Fruit fly (Drosophila melanogaster): Measurements from ENCODE around the gene CG15399.

The CG15399 gene

DNA sequence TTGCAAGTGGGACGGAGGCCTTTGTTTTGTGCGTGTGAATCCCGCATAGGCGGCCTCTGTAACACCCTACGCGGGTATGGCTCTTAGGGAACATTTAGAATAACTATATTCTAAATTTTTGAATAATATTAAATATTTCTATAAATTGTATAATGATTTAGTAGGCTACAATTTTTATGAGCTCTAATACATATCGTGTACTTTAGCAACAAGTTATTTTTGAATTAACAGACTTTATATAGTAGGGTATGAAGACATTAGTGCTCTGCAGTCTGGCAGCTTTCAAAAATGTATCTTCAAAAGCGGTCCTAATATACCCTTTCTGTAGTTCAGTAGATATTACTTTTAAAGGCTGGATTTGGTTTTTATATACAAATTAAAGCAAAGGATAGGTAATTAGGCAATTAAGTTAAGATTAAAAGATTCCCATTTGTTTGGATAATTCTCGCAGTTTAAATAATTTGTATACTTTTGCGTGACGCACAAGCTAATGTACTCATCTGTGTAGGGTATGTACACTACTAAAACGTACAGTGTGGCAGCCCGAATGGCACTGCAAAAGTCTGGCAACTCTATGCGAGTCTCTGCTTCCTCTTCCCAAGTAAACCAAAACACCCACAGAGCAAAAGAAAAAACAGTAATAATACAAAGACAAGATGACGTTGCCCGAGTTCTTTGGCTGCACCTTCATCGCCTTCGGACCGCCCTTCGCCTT lies 5.8 kb downstream of the CG15399 start, which contains the start of the genes Snx21 and aph-1 (continued):
- TF ChIP-seq Dll (GFP tag; IDR thresholded peaks at IDR 0.05; ENCODE audit: partially characterized antibody) (no peak), CG32532 (GFP tag; IDR thresholded peaks at IDR 0.05) (peak; percentile 92), CG11456 (GFP tag; IDR thresholded peaks at IDR 0.05) (peak; percentile 88), CG4730 (GFP tag; IDR thresholded peaks at IDR 0.05) (peak; percentile 79), Bgb (GFP tag; IDR thresholded peaks at IDR 0.05; ENCODE audit: partially characterized antibody) (no peak; the same call in 1 of the 2 replicates), Doc2 (GFP tag; IDR thresholded peaks at IDR 0.05) (0 out of 2 replicates have a peak, but pooled peaks have one; percentile 47), CG10565 (GFP tag; optimal IDR thresholded peaks at IDR 0.05) (peak; percentile 54), Dp (GFP tag; optimal IDR thresholded peaks at IDR 0.05) (no peak), CG9609 (GFP tag; optimal IDR thresholded peaks at IDR 0.05) (peak; percentile 88), chinmo (GFP tag; IDR thresholded peaks at IDR 0.05; ENCODE audit: partially characterized antibody) (no peak), CG2712 (tag; optimal IDR thresholded peaks at IDR 0.05) (peak; percentile 94), Dad (GFP tag; optimal IDR thresholded peaks at IDR 0.05) (peak; percentile 86), Dip3 (GFP tag; optimal IDR thresholded peaks at IDR 0.05) (peak; percentile 93), CG6791 (GFP tag; IDR thresholded peaks at IDR 0.05; ENCODE audit: partially characterized antibody) (no peak), cas (GFP tag; IDR thresholded peaks at IDR 0.05) (peak; percentile 59; the same call in 1 of the 2 replicates), Aef1 (GFP tag; IDR thresholded peaks at IDR 0.05) (peak; percentile 88), Mad (GFP tag; optimal IDR thresholded peaks at IDR 0.05) (peak; percentile 79), CG6175 (GFP tag; IDR thresholded peaks at IDR 0.05) (peak; percentile 60), Fer2 (tag; optimal IDR thresholded peaks at IDR 0.05) (peak; percentile 82), CG1647 (GFP tag; optimal IDR thresholded peaks at IDR 0.05) (peak; percentile 81), CG17359 (tag; optimal IDR thresholded peaks at IDR 0.05) (peak; percentile 92), Nf-YC (tag; optimal IDR thresholded peaks at IDR 0.05) (peak; percentile 87), exex (tag; optimal IDR thresholded peaks at IDR 0.05) (peak; percentile 77), oc (tag; optimal IDR thresholded peaks at IDR 0.05) (peak; percentile 87), Xbp1 (GFP tag; optimal IDR thresholded peaks at IDR 0.05) (peak; percentile 92), Deaf1 (tag; optimal IDR thresholded peaks at IDR 0.05) (peak; percentile 75), CG7786 (GFP tag; optimal IDR thresholded peaks at IDR 0.05) (peak; percentile 90), CG1792 (GFP tag; optimal IDR thresholded peaks at IDR 0.05) (peak; percentile 76), CG12769 (tag; optimal IDR thresholded peaks at IDR 0.05) (peak; percentile 78), Sox100B (GFP tag; optimal IDR thresholded peaks at IDR 0.05) (peak; percentile 93), wor (GFP tag; IDR thresholded peaks at IDR 0.05) (peak; percentile 75), GATAe (GFP tag; conservative IDR thresholded peaks at IDR 0.05) (peak; percentile 80), CG9437 (GFP tag; optimal IDR thresholded peaks at IDR 0.05) (peak; percentile 89), emc (GFP tag; optimal IDR thresholded peaks at IDR 0.05) (peak; percentile 80), CG16863 (GFP tag; optimal IDR thresholded peaks at IDR 0.05) (peak; percentile 85), CG2199 (GFP tag; IDR thresholded peaks at IDR 0.05) (0 out of 3 replicates have a peak, but pooled peaks have one; percentile 59), Dfd (GFP tag; optimal IDR thresholded peaks at IDR 0.05) (no peak), CG6813 (GFP tag; optimal IDR thresholded peaks at IDR 0.05) (peak; percentile 84), odd (GFP tag; optimal IDR thresholded peaks at IDR 0.05) (peak; percentile 91), Med (GFP tag) (peak; percentile 97), CG2120 (GFP tag; optimal IDR thresholded peaks at IDR 0.05) (peak; percentile 94), ato (GFP tag; IDR thresholded peaks at IDR 0.05; ENCODE audit: partially characterized antibody) (no peak), CG16815 (GFP tag; optimal IDR thresholded peaks at IDR 0.05) (peak; percentile 90), sr (GFP tag; IDR thresholded peaks at IDR 0.05) (peak; percentile 48; the same call in 1 of the 3 replicates), ase (GFP tag; IDR thresholded peaks at IDR 0.05) (peak; percentile 61), CG11093 (GFP tag; IDR thresholded peaks at IDR 0.05) (peak; percentile 82), dimm (GFP tag; IDR thresholded peaks at IDR 0.05) (no peak), jumu (GFP tag; optimal IDR thresholded peaks at IDR 0.05) (peak; percentile 87), ro (GFP tag; IDR thresholded peaks at IDR 0.05) (peak; percentile 64)

Data from whole organism, embryonic.